Fruit fly (Drosophila melanogaster): Measurements from ENCODE around the gene CG43390.

Gene CG43390

DNA sequence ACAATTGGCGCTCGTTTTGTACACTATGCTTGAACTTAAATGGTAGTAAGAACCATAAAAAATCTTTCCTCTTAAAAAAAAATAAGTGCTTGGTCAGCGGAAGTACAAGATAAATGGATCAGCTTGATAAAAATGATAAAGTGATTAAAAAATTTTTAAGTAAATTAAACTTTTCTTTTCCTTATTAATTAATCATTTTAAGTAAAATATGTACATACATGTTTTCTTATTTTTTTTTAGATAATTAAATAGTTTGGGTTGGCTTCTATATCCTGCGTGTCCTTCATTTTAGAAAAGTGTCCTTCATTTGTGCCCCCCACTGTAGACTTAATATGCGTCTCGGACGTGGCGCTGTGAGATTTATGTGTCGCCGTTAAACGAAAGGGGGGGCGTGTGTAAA is 23.1 kb downstream of the CG43390 start (continued):
- TF ChIP-seq CG16863 (GFP tag; optimal IDR thresholded peaks at IDR 0.05) (no peak), CG6765 (GFP tag; optimal IDR thresholded peaks at IDR 0.05) (no peak), CG31365 (tag; optimal IDR thresholded peaks at IDR 0.05) (no peak), CG1529 (GFP tag; optimal IDR thresholded peaks at IDR 0.05) (no peak), CG9817 (tag; optimal IDR thresholded peaks at IDR 0.05) (peak; percentile 31), lbe (GFP tag; optimal IDR thresholded peaks at IDR 0.05) (no peak), ATbp (GFP tag; optimal IDR thresholded peaks at IDR 0.05) (no peak), Side (GFP tag; optimal IDR thresholded peaks at IDR 0.05) (no peak), CG12236 (GFP tag; optimal IDR thresholded peaks at IDR 0.05) (no peak), CG15696 (tag; optimal IDR thresholded peaks at IDR 0.05) (no peak), psq (GFP tag; optimal IDR thresholded peaks at IDR 0.05) (no peak), CG7372 (GFP tag; IDR thresholded peaks at IDR 0.05) (no peak), Hmr (GFP tag; optimal IDR thresholded peaks at IDR 0.05) (peak; percentile 64), tup (GFP tag; optimal IDR thresholded peaks at IDR 0.05) (no peak), CG14014 (GFP tag; IDR thresholded peaks at IDR 0.05) (0 out of 2 replicates have a peak, but pooled peaks have one; percentile 32), CTCF (GFP tag; optimal IDR thresholded peaks at IDR 0.05) (no peak), CG31388 (GFP tag; optimal IDR thresholded peaks at IDR 0.05) (no peak), br (optimal IDR thresholded peaks at IDR 0.05) (no peak), mam (GFP tag; optimal IDR thresholded peaks at IDR 0.05) (peak; percentile 36), zf30C (GFP tag; optimal IDR thresholded peaks at IDR 0.05) (no peak), lilli (GFP tag; optimal IDR thresholded peaks at IDR 0.05) (peak; percentile 24), CG12744 (GFP tag; optimal IDR thresholded peaks at IDR 0.05) (no peak), CG18599 (GFP tag; optimal IDR thresholded peaks at IDR 0.05) (peak; percentile 46), CG10209 (GFP tag; optimal IDR thresholded peaks at IDR 0.05) (peak; percentile 26), CG18262 (tag; optimal IDR thresholded peaks at IDR 0.05) (no peak), vfl (GFP tag; optimal IDR thresholded peaks at IDR 0.05) (peak; percentile 33), CoRest (tag; optimal IDR thresholded peaks at IDR 0.05) (peak; percentile 37), Ptx1 (GFP tag; IDR thresholded peaks at IDR 0.05) (no peak), Drgx (GFP tag; IDR thresholded peaks at IDR 0.05) (no peak), Max (GFP tag; optimal IDR thresholded peaks at IDR 0.05) (no peak), hbn (GFP tag; IDR thresholded peaks at IDR 0.05; ENCODE audit: partially characterized antibody) (no peak), Stat92E (GFP tag; optimal IDR thresholded peaks at IDR 0.05) (no peak), NC2β (GFP tag; optimal IDR thresholded peaks at IDR 0.05) (no peak), ttk (GFP tag; IDR thresholded peaks at IDR 0.05) (no peak), dmrt99B (tag; optimal IDR thresholded peaks at IDR 0.05) (peak; percentile 37), run (tag; optimal IDR thresholded peaks at IDR 0.05) (no peak), CG33213 (GFP tag; optimal IDR thresholded peaks at IDR 0.05) (no peak), chinmo (GFP tag; IDR thresholded peaks at IDR 0.05; ENCODE audit: partially characterized antibody) (no peak), CG3847 (GFP tag; IDR thresholded peaks at IDR 0.05) (0 out of 2 replicates have a peak, but pooled peaks have one; percentile 13), CG10979 (tag; optimal IDR thresholded peaks at IDR 0.05) (no peak), en (GFP tag; optimal IDR thresholded peaks at IDR 0.05) (no peak), kay (GFP tag; optimal IDR thresholded peaks at IDR 0.05) (no peak), Ada2b (GFP tag; IDR thresholded peaks at IDR 0.05) (no peak), CG1024 (GFP tag; IDR thresholded peaks at IDR 0.05) (no peak), sens (GFP tag) (no peak), vvl (GFP tag; IDR thresholded peaks at IDR 0.05) (no peak), HHEX (GFP tag; optimal IDR thresholded peaks at IDR 0.05) (no peak), row (GFP tag; IDR thresholded peaks at IDR 0.05) (peak; percentile 15; the same call in 1 of the 3 replicates), lola (GFP tag; optimal IDR thresholded peaks at IDR 0.05) (no peak), zen (tag; optimal IDR thresholded peaks at IDR 0.05) (no peak), CG7786 (GFP tag; optimal IDR thresholded peaks at IDR 0.05) (no peak), ind (GFP tag; optimal IDR thresholded peaks at IDR 0.05) (peak; percentile 10)
